Fruit fly (Drosophila melanogaster) whole organism, embryonic: ENCODE data around the gene NPF.

Source experiments
- Aef1 ChIP-seq: fragments of 200-800 bp; sonication (Bioruptor generic); IDR thresholded peaks from 3 replicates; pipeline ENCODE4 v1.3.6; 2022; ENCODE audit warnings: missing biosample characterization, missing genetic modification characterization
- B-H1 ChIP-seq: fragments of 200-800 bp; sonication (Bioruptor generic); IDR thresholded peaks from 3 replicates; pipeline ENCODE4 v1.3.6; 2022; ENCODE audit warnings: missing biosample characterization, missing genetic modification characterization
- BEAF-32 ChIP-seq: fragments of 200-800 bp; sonication (Bioruptor generic); optimal IDR thresholded peaks from 3 replicates; lab custom pipeline; 2017; ENCODE audit warnings: missing biosample characterization, missing genetic modification characterization, mild to moderate bottlenecking, moderate library complexity, missing genetic modification reagents
- Bteb2 ChIP-seq: fragments of 200-800 bp; sonication (Bioruptor generic); optimal IDR thresholded peaks from 2 replicates; lab custom pipeline; 2016; ENCODE audit warnings: missing biosample characterization, missing genetic modification characterization
- CG10267 ChIP-seq: fragments of 200-800 bp; sonication (Bioruptor generic); optimal IDR thresholded peaks from 2 replicates; lab custom pipeline; 2018; ENCODE audit warnings: missing biosample characterization, mild to moderate bottlenecking, missing genetic modification characterization, moderate library complexity
- CG10366 ChIP-seq: fragments of 200-800 bp; sonication (Bioruptor generic); IDR thresholded peaks from 2 replicates; pipeline ENCODE4 v1.3.6; 2022; ENCODE audit warnings: missing biosample characterization, missing genetic modification characterization
- CG13424 ChIP-seq: fragments of 200-800 bp; sonication (Bioruptor generic); optimal IDR thresholded peaks from 2 replicates; lab custom pipeline; 2019; ENCODE audit warnings: missing biosample characterization, mild to moderate bottlenecking, missing genetic modification characterization, moderate library complexity
- CG14050 ChIP-seq: fragments of 200-800 bp; sonication (Bioruptor generic); IDR thresholded peaks from 3 replicates; pipeline ENCODE4 v1.3.6; 2022; ENCODE audit warnings: missing biosample characterization, missing genetic modification characterization
- CG15601 ChIP-seq: fragments of 200-800 bp; sonication (Bioruptor generic); optimal IDR thresholded peaks from 3 replicates; lab custom pipeline; 2019; ENCODE audit warnings: missing biosample characterization, mild to moderate bottlenecking, missing genetic modification characterization, moderate library complexity
- CG15696 ChIP-seq: fragments of 200-800 bp; sonication (Bioruptor generic); optimal IDR thresholded peaks from 2 replicates; lab custom pipeline; 2019; ENCODE audit warnings: missing biosample characterization, mild to moderate bottlenecking, missing genetic modification characterization, moderate library complexity
- CG16813 ChIP-seq: fragments of 200-800 bp; sonication (Bioruptor generic); IDR thresholded peaks from 3 replicates; pipeline ENCODE4 v1.3.6; 2022; ENCODE audit warnings: missing biosample characterization, missing genetic modification characterization; ENCODE audit not compliant: partially characterized antibody
- CG18262 ChIP-seq: fragments of 200-800 bp; optimal IDR thresholded peaks from 3 replicates; lab custom pipeline; 2019; ENCODE audit warnings: missing biosample characterization, mild to moderate bottlenecking, missing genetic modification characterization, moderate library complexity
- CG18764 ChIP-seq: fragments of 200-800 bp; sonication (Bioruptor generic); optimal IDR thresholded peaks from 3 replicates; lab custom pipeline; 2016; ENCODE audit warnings: missing biosample characterization, missing genetic modification characterization
- CG2712 ChIP-seq: fragments of 200-800 bp; optimal IDR thresholded peaks from 3 replicates; lab custom pipeline; 2019; ENCODE audit warnings: missing biosample characterization, mild to moderate bottlenecking, missing genetic modification characterization, moderate library complexity
- CG34224 ChIP-seq: fragments of 200-800 bp; sonication (Bioruptor generic); IDR thresholded peaks from 3 replicates; pipeline ENCODE4 v1.3.6; 2022; ENCODE audit warnings: missing biosample characterization, missing genetic modification characterization; ENCODE audit not compliant: partially characterized antibody
- CG6791 ChIP-seq: fragments of 200-800 bp; sonication (Bioruptor generic); IDR thresholded peaks from 3 replicates; pipeline ENCODE4 v1.3.6; 2022; ENCODE audit warnings: missing biosample characterization, missing genetic modification characterization; ENCODE audit not compliant: partially characterized antibody
- CG7987 ChIP-seq: fragments of 200-800 bp; sonication (Bioruptor generic); optimal IDR thresholded peaks from 2 replicates; lab custom pipeline; 2018; ENCODE audit warnings: missing biosample characterization, mild to moderate bottlenecking, missing genetic modification characterization, moderate library complexity
- CG8388 ChIP-seq: fragments of 200-800 bp; sonication (Bioruptor generic); optimal IDR thresholded peaks from 2 replicates; lab custom pipeline; 2019; ENCODE audit warnings: missing biosample characterization, mild to moderate bottlenecking, missing genetic modification characterization, moderate library complexity
- CG9609 ChIP-seq: fragments of 200-800 bp; sonication (Bioruptor generic); optimal IDR thresholded peaks from 3 replicates; lab custom pipeline; 2016; ENCODE audit warnings: missing biosample characterization, missing genetic modification characterization
- CoRest ChIP-seq: fragments of 200-800 bp; sonication (Bioruptor generic); optimal IDR thresholded peaks from 3 replicates; lab custom pipeline; 2018; ENCODE audit warnings: missing biosample characterization, mild to moderate bottlenecking, missing genetic modification characterization, moderate library complexity
- Dbx ChIP-seq: fragments of 200-800 bp; sonication (Bioruptor generic); IDR thresholded peaks from 3 replicates; pipeline ENCODE4 v1.3.6; 2022; ENCODE audit warnings: missing biosample characterization, missing genetic modification characterization
- Dfd ChIP-seq, 2 experiments: fragments of >200 bp; optimal IDR thresholded peaks; 2 replicates each; lab custom pipeline; 2017; ENCODE audit warnings: missing biosample characterization in 2 of 2, missing genetic modification characterization in 2 of 2
- Doc3 ChIP-seq: fragments of 200-800 bp; sonication (Bioruptor generic); IDR thresholded peaks from 3 replicates; pipeline ENCODE4 v1.3.6; 2022; ENCODE audit warnings: missing biosample characterization, missing genetic modification characterization; ENCODE audit not compliant: partially characterized antibody
- Fer3 ChIP-seq: fragments of 200-800 bp; sonication (Bioruptor generic); optimal IDR thresholded peaks from 2 replicates; lab custom pipeline; 2018; ENCODE audit warnings: missing biosample characterization, mild to moderate bottlenecking, missing genetic modification characterization, moderate library complexity
- Gsc ChIP-seq: fragments of 200-800 bp; sonication (Bioruptor generic); IDR thresholded peaks from 2 replicates; pipeline ENCODE4 v1.3.6; 2022; ENCODE audit warnings: missing biosample characterization, missing genetic modification characterization
- Gug ChIP-seq: fragments of 200-800 bp; sonication (Bioruptor generic); IDR thresholded peaks from 4 replicates; pipeline ENCODE4 v1.3.6; 2022; ENCODE audit warnings: missing biosample characterization, missing genetic modification characterization
- HmgZ ChIP-seq: fragments of 200-800 bp; sonication (Bioruptor generic); optimal IDR thresholded peaks from 2 replicates; lab custom pipeline; 2018; ENCODE audit warnings: missing biosample characterization, mild to moderate bottlenecking, missing genetic modification characterization
- MBD-R2 ChIP-seq: fragments of 200-800 bp; sonication (Bioruptor generic); IDR thresholded peaks from 2 replicates; pipeline ENCODE4 v1.3.6; 2022; ENCODE audit warnings: missing biosample characterization, missing genetic modification characterization
- Myb ChIP-seq: fragments of 200-800 bp; sonication (Bioruptor generic); optimal IDR thresholded peaks from 2 replicates; lab custom pipeline; 2016; ENCODE audit warnings: missing biosample characterization, missing genetic modification characterization
- Opbp ChIP-seq: fragments of 200-800 bp; sonication (Bioruptor generic); IDR thresholded peaks from 3 replicates; pipeline ENCODE4 v1.3.6; 2022; ENCODE audit warnings: missing biosample characterization, missing genetic modification characterization; ENCODE audit not compliant: partially characterized antibody
- Pdp1 ChIP-seq, 2 experiments: fragments of 200-800 bp; sonication (Bioruptor generic); optimal IDR thresholded peaks; 3 replicates each; lab custom pipeline; 2016; ENCODE audit warnings: missing biosample characterization in 2 of 2, missing genetic modification characterization in 2 of 2, mild to moderate bottlenecking in 1 of 2, moderate library complexity in 1 of 2
- Xbp1 ChIP-seq: fragments of 200-800 bp; sonication (Bioruptor generic); optimal IDR thresholded peaks from 3 replicates; lab custom pipeline; 2016; ENCODE audit warnings: missing biosample characterization, mild to moderate bottlenecking, missing genetic modification characterization
- amos ChIP-seq: fragments of 200-800 bp; sonication (Bioruptor generic); IDR thresholded peaks from 2 replicates; pipeline ENCODE4 v1.3.6; 2022; ENCODE audit warnings: missing biosample characterization, missing genetic modification characterization; ENCODE audit not compliant: partially characterized antibody
- ci ChIP-seq: fragments of 200-800 bp; sonication (Bioruptor generic); IDR thresholded peaks from 3 replicates; pipeline ENCODE4 v1.3.6; 2022; ENCODE audit warnings: missing biosample characterization, missing genetic modification characterization
- dm ChIP-seq: fragments of 200-800 bp; sonication (Bioruptor generic); optimal IDR thresholded peaks from 3 replicates; lab custom pipeline; 2016; ENCODE audit warnings: missing biosample characterization, missing genetic modification characterization
- en ChIP-seq: fragments of 200-800 bp; sonication (Bioruptor generic); optimal IDR thresholded peaks from 2 replicates; lab custom pipeline; 2016; ENCODE audit warnings: missing biosample characterization, missing genetic modification characterization
- ewg ChIP-seq: fragments of 200-800 bp; sonication (Bioruptor generic); optimal IDR thresholded peaks from 3 replicates; lab custom pipeline; 2017; ENCODE audit warnings: mild to moderate bottlenecking, missing biosample characterization, missing genetic modification reagents, missing genetic modification characterization
- gsb-n ChIP-seq: fragments of 200-800 bp; sonication (Bioruptor generic); optimal IDR thresholded peaks from 3 replicates; lab custom pipeline; 2018; ENCODE audit warnings: missing biosample characterization, mild to moderate bottlenecking, missing genetic modification characterization
- hbn ChIP-seq: fragments of 200-800 bp; sonication (Bioruptor generic); IDR thresholded peaks from 2 replicates; pipeline ENCODE4 v1.3.6; 2022; ENCODE audit warnings: missing biosample characterization, missing genetic modification characterization; ENCODE audit not compliant: partially characterized antibody
- her ChIP-seq: fragments of 200-800 bp; sonication (Bioruptor generic); optimal IDR thresholded peaks from 2 replicates; lab custom pipeline; 2016; ENCODE audit warnings: missing biosample characterization, missing genetic modification characterization
- jing ChIP-seq: fragments of 200-800 bp; sonication (Bioruptor generic); optimal IDR thresholded peaks from 2 replicates; lab custom pipeline; 2018; ENCODE audit warnings: missing biosample characterization, mild to moderate bottlenecking, missing genetic modification characterization
- knrl ChIP-seq: fragments of 200-800 bp; sonication (Bioruptor generic); IDR thresholded peaks from 3 replicates; pipeline ENCODE4 v1.3.6; 2022; ENCODE audit warnings: missing biosample characterization, missing genetic modification characterization; ENCODE audit not compliant: partially characterized antibody
- lilli ChIP-seq: fragments of 200-800 bp; sonication (Bioruptor generic); optimal IDR thresholded peaks from 3 replicates; lab custom pipeline; 2016; ENCODE audit warnings: missing biosample characterization, missing genetic modification characterization
- onecut ChIP-seq: fragments of 200-800 bp; sonication (Bioruptor generic); IDR thresholded peaks from 2 replicates; pipeline ENCODE4 v1.3.6; 2022; ENCODE audit warnings: missing biosample characterization, missing genetic modification characterization
- sd ChIP-seq: fragments of 200-800 bp; sonication (Bioruptor generic); optimal IDR thresholded peaks from 3 replicates; lab custom pipeline; 2018; ENCODE audit warnings: missing biosample characterization, mild to moderate bottlenecking, missing genetic modification characterization, moderate library complexity
- sna ChIP-seq: fragments of 200-800 bp; sonication (Bioruptor generic); IDR thresholded peaks from 2 replicates; pipeline ENCODE4 v1.3.6; 2022; ENCODE audit warnings: missing biosample characterization, missing genetic modification characterization; ENCODE audit not compliant: partially characterized antibody
- stwl ChIP-seq: fragments of 200-800 bp; sonication (Bioruptor generic); optimal IDR thresholded peaks from 3 replicates; lab custom pipeline; 2018; ENCODE audit warnings: missing biosample characterization, mild to moderate bottlenecking, missing genetic modification characterization, moderate library complexity
- trem ChIP-seq: fragments of 200-800 bp; optimal IDR thresholded peaks from 3 replicates; lab custom pipeline; 2019; ENCODE audit warnings: missing biosample characterization, mild to moderate bottlenecking, missing genetic modification characterization, moderate library complexity
- zen2 ChIP-seq: fragments of 200-800 bp; sonication (Bioruptor generic); IDR thresholded peaks from 3 replicates; pipeline ENCODE4 v1.3.6; 2022; ENCODE audit warnings: missing biosample characterization, missing genetic modification characterization; ENCODE audit not compliant: partially characterized antibody

The NPF gene

DNA sequence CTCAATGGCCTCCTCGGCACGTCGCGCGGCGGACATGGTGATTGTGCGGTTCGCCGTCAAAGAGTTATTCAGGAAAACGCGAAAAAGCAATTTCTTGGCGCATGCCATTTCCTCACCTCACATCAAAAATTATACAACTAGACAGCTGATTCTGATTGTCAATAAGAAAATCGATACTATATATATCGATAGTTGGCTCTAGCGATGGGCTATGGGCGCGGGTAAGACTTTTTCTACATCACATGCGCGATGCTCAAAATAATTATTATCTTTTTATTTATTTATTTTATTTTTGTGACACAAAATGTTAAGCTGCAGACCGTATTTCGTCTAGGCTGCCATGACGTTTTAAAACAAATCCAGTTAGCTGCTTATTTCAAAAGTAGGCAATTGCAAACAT is 5.2 kb downstream of the NPF start, which contains the start of gene CG10340 (continued):
- TF ChIP-seq Aef1 (GFP tag; lab: Robert Waterston, UW) (no peak), B-H1 (no peak), CG34224 (GFP tag; lab: Robert Waterston, UW) (peak; percentile 84), Myb (GFP tag; lab: Kevin White, UChicago) (no peak), CG9609 (GFP tag; lab: Kevin White, UChicago) (no peak), stwl (peak; percentile 67), Gug (GFP tag; lab: Robert Waterston, UW) (peak; percentile 25; the same call in 1 of the 4 replicates), ewg (GFP tag; lab: Kevin White, UChicago) (peak; percentile 91), amos (GFP tag; lab: Robert Waterston, UW) (peak; percentile 83), CG10366 (GFP tag; lab: Robert Waterston, UW) (peak; percentile 12; the same call in 1 of the 2 replicates), Xbp1 (GFP tag; lab: Kevin White, UChicago) (peak; percentile 18), Dbx (GFP tag; lab: Robert Waterston, UW) (peak; percentile 43; the same call in 1 of the 3 replicates), trem (tag; lab: Kevin White, UChicago) (peak; percentile 47), Bteb2 (no peak), Doc3 (peak; percentile 74), knrl (GFP tag; lab: Robert Waterston, UW) (peak; percentile 85), CoRest (peak; percentile 34), MBD-R2 (GFP tag; lab: Robert Waterston, UW) (peak; percentile 92), en (GFP tag; lab: Kevin White, UChicago) (no peak), dm (GFP tag; lab: Kevin White, UChicago) (peak; percentile 41), CG6791 (GFP tag; lab: Robert Waterston, UW) (peak; percentile 83), CG14050 (GFP tag; lab: Robert Waterston, UW) (0 out of 3 replicates have a peak, but pooled peaks have one; percentile 21), CG13424 (peak; percentile 11), CG7987 (GFP tag; lab: Kevin White, UChicago) (no peak), CG10267 (tag; lab: Kevin White, UChicago) (peak; percentile 17), jing (no peak), zen2 (GFP tag; lab: Robert Waterston, UW) (peak; percentile 77), Fer3 (tag; lab: Kevin White, UChicago) (no peak), CG15601 (tag; lab: Kevin White, UChicago) (peak; percentile 33), CG2712 (tag; lab: Kevin White, UChicago) (no peak), CG18262 (tag; lab: Kevin White, UChicago) (no peak), BEAF-32 (GFP tag; lab: Kevin White, UChicago) (peak; percentile 81), her (GFP tag; lab: Kevin White, UChicago) (no peak), sd (tag; lab: Kevin White, UChicago) (no peak), hbn (GFP tag; lab: Robert Waterston, UW) (peak; percentile 79), CG16813 (GFP tag; lab: Robert Waterston, UW) (peak; percentile 80), CG18764 (GFP tag; lab: Kevin White, UChicago) (peak; percentile 3), Pdp1 (GFP tag; optimal IDR thresholded peaks at IDR 0.05; lab: Kevin White, UChicago) (peak in 1 of 2 experiments; percentile 99), lilli (peak; percentile 31), sna (GFP tag; lab: Robert Waterston, UW) (peak; percentile 83), HmgZ (peak; percentile 6), CG8388 (no peak), onecut (GFP tag; lab: Robert Waterston, UW) (peak; percentile 71), Gsc (GFP tag; lab: Robert Waterston, UW) (no peak), gsb-n (no peak), Dfd (GFP tag; optimal IDR thresholded peaks at IDR 0.05; lab: Kevin White, UChicago) (no peak), CG15696 (peak; percentile 11), Opbp (GFP tag; lab: Robert Waterston, UW) (peak; percentile 87), ci (0 out of 3 replicates have a peak, but pooled peaks have one; percentile 14)
